Worm (Caenorhabditis elegans): ENCODE results near the gene AH9.6.
A peak's percentile ranks its signal among the peaks of the same experiment; 100 is the strongest.

The AH9.6 gene

DNA sequence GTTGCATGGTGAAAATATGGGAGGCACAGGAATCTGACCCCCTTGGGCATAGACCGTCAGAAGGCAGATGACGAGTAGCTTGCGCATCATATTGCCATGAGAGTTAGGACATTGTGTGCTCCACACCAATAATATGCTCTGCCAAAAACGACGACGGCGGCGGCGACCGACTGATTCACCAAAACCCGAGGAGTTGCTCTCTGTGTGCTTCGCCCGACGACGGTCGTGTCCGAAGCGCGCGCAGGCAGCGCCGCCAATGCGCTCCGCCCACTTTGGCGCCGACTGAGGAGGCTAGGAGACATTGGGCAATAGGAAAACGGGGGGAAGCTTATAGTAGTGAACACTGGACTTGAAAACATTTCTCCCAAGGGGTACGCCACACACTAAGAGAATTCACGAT, at the start of gene AH9.6:
Gene AH9.6, minus strand, starts transcription at position 183 of the 400 bp plus-strand sequence.
- TF ChIP-seq unc-55 (GFP tag; optimal IDR thresholded peaks at IDR 0.05) (peak; percentile 5), gmeb-1 (tag; optimal IDR thresholded peaks at IDR 0.05) (no peak)

DNA sequence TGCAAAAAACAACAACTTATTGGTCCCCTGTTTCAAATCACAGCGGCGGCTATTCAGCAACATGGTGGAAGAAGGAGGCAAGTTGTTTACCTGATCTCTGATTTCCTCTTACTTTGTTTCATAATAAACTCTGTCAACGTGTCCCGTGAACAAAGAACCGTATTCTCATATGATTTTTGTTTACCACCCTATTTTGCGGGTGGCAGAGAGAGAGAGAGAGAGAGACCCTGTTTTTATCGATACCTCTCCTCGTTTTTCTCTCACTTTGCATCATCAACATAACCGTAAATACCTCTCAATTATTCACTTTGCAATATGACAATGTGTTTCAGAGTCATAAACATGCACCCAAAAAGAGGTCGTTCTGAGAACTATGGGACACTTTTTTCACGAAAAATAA, 49.5 kb upstream of the AH9.6 start:
- TF ChIP-seq sma-9 (GFP tag; optimal IDR thresholded peaks at IDR 0.05) (no peak), sma-9 (tag; optimal IDR thresholded peaks at IDR 0.05) (no peak), sma-3 (GFP tag; optimal IDR thresholded peaks at IDR 0.05) (peak; percentile 14), nhr-12 (tag; optimal IDR thresholded peaks at IDR 0.05) (no peak), elt-3 (tag; optimal IDR thresholded peaks at IDR 0.05) (no peak), nhr-129 (tag; optimal IDR thresholded peaks at IDR 0.05) (peak; percentile 86), ceh-82 (tag; optimal IDR thresholded peaks at IDR 0.05) (no peak), F13H6.1 (tag; optimal IDR thresholded peaks at IDR 0.05) (peak; percentile 8), gmeb-1 (tag; optimal IDR thresholded peaks at IDR 0.05) (peak; percentile 10), ztf-1 (GFP tag; conservative IDR thresholded peaks at IDR 0.05) (no peak), crh-2 (tag; optimal IDR thresholded peaks at IDR 0.05) (peak; percentile 34), mbf-1 (tag; optimal IDR thresholded peaks at IDR 0.05) (no peak)

DNA sequence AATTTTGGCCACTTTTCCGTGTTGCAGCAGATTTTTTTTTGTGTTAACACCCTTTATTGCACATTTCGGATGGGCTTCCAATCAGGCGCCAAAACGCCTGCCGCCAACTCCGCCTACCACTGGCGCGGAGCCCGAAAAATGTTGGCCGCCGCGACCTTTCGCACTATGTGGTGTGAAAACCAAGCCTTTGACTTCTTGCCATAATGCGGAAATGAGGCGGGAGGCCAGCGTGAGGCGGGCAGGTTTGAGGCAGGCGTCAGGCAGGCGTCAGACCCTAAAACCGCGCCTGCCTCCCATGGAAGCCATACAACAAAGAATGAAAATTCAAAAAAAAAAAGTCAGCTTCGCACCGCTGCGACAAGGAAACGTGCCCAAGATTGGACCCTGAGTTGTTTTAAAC, 48.9 kb upstream of the AH9.6 start:
- TF ChIP-seq nhr-25 (tag; optimal IDR thresholded peaks at IDR 0.05): no peak
- no peak for TF ChIP-seq gmeb-1 (tag; optimal IDR thresholded peaks at IDR 0.05)
- TF ChIP-seq R02D3.7 (tag; optimal IDR thresholded peaks at IDR 0.05): no peak
- TF ChIP-seq mbf-1 (tag; optimal IDR thresholded peaks at IDR 0.05): no peak
- no peak for TF ChIP-seq lin-39 (tag; optimal IDR thresholded peaks at IDR 0.05)
- TF ChIP-seq snpc-4 (tag; optimal IDR thresholded peaks at IDR 0.05): no peak
- TF ChIP-seq fos-1 (tag; optimal IDR thresholded peaks at IDR 0.05): no peak
- no peak for TF ChIP-seq nhr-237 (tag; optimal IDR thresholded peaks at IDR 0.05)
- no peak for TF ChIP-seq nhr-12 (tag; optimal IDR thresholded peaks at IDR 0.05)
- TF ChIP-seq sem-4 (tag; optimal IDR thresholded peaks at IDR 0.05): no peak
- no peak for TF ChIP-seq blmp-1 (tag; optimal IDR thresholded peaks at IDR 0.05; ENCODE audit: insufficient read depth)
- TF ChIP-seq ceh-82 (tag; optimal IDR thresholded peaks at IDR 0.05): no peak
- TF ChIP-seq nhr-77 (tag; optimal IDR thresholded peaks at IDR 0.05): no peak
- TF ChIP-seq unc-39 (tag; optimal IDR thresholded peaks at IDR 0.05): no peak
- no peak for TF ChIP-seq unc-62 (GFP tag; optimal IDR thresholded peaks at IDR 0.05)

DNA sequence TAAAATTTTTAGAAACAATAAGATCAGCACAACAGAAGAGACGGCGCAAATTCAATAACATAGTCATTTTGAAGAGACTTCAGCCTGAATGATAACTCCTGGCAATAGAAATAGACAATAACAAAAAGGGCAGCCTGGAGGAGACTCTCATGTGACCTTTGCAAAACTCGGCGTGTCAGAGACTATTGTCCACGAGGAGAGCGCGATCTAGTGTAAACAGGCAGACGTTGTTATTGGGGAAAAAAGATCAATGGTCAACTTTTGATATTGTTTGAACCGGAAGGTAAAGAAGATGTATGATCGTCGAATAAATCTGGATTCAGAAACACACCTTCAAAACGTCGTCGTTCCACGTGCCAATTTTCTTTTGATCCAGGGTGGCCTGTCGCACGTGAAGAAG, 48.3 kb upstream of the AH9.6 start:
- TF ChIP-seq F13H6.1 (tag; optimal IDR thresholded peaks at IDR 0.05) (peak; percentile 2), nhr-21 (tag; optimal IDR thresholded peaks at IDR 0.05) (no peak), sma-9 (GFP tag; optimal IDR thresholded peaks at IDR 0.05) (peak; percentile 66), sma-9 (tag; optimal IDR thresholded peaks at IDR 0.05) (no peak), lin-13 (GFP tag; optimal IDR thresholded peaks at IDR 0.05) (no peak), blmp-1 (tag; optimal IDR thresholded peaks at IDR 0.05; ENCODE audit: insufficient read depth) (no peak), nhr-10 (tag; optimal IDR thresholded peaks at IDR 0.05) (no peak), Y55F3AM.14 (GFP tag; optimal IDR thresholded peaks at IDR 0.05) (no peak), peb-1 (tag; optimal IDR thresholded peaks at IDR 0.05) (no peak), dmd-4 (tag; optimal IDR thresholded peaks at IDR 0.05) (no peak), sma-3 (GFP tag; optimal IDR thresholded peaks at IDR 0.05) (peak; percentile 23), gmeb-1 (tag; optimal IDR thresholded peaks at IDR 0.05) (peak; percentile 12), elt-3 (tag; optimal IDR thresholded peaks at IDR 0.05) (no peak), nhr-77 (tag; optimal IDR thresholded peaks at IDR 0.05) (no peak), ztf-11 (tag; optimal IDR thresholded peaks at IDR 0.05) (no peak), nhr-11 (tag; optimal IDR thresholded peaks at IDR 0.05) (no peak), aly-2 (tag; optimal IDR thresholded peaks at IDR 0.05) (no peak), nhr-25 (tag; optimal IDR thresholded peaks at IDR 0.05) (no peak), fos-1 (tag; optimal IDR thresholded peaks at IDR 0.05) (no peak), snpc-4 (tag; optimal IDR thresholded peaks at IDR 0.05) (no peak), unc-62 (GFP tag; optimal IDR thresholded peaks at IDR 0.05) (no peak), crh-2 (tag; optimal IDR thresholded peaks at IDR 0.05) (no peak), nhr-129 (tag; optimal IDR thresholded peaks at IDR 0.05) (peak; percentile 86), lin-39 (tag; optimal IDR thresholded peaks at IDR 0.05) (no peak)

DNA sequence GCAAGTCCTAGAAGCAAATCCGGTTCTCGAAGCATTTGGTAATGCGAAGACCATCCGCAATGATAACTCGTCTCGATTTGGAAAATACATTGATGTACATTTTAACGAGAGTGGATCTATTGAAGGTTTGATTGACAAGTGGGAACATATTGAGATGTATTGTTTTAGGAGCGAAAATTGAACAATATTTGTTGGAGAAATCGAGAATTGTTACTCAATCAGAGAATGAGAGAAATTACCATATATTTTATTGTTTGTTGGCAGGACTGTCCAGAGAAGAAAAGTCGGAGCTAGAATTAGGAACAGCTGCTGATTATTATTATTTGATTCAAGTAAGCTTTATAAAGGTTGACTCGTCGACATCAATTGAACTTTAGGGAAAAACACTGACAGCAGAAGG, 36.6 kb upstream of the AH9.6 start:
- TF ChIP-seq ZK546.5 (tag; optimal IDR thresholded peaks at IDR 0.05) (no peak), zag-1 (tag; optimal IDR thresholded peaks at IDR 0.05) (no peak), lsy-2 (tag; optimal IDR thresholded peaks at IDR 0.05) (no peak), Y55F3AM.14 (GFP tag; optimal IDR thresholded peaks at IDR 0.05) (no peak), unc-55 (GFP tag; optimal IDR thresholded peaks at IDR 0.05) (no peak), fos-1 (tag; optimal IDR thresholded peaks at IDR 0.05) (no peak), ceh-16 (tag; optimal IDR thresholded peaks at IDR 0.05) (no peak), egl-27 (tag; optimal IDR thresholded peaks at IDR 0.05) (no peak), ceh-82 (tag; optimal IDR thresholded peaks at IDR 0.05) (no peak), blmp-1 (tag; optimal IDR thresholded peaks at IDR 0.05; ENCODE audit: insufficient read depth) (no peak), ztf-4 (tag; optimal IDR thresholded peaks at IDR 0.05) (no peak), lin-39 (tag; optimal IDR thresholded peaks at IDR 0.05) (no peak), lin-11 (tag; optimal IDR thresholded peaks at IDR 0.05) (no peak)
